Worm (Caenorhabditis elegans): ENCODE data around the gene Y10G11A.1.

- no peak for TF ChIP-seq dao-5 (tag; optimal IDR thresholded peaks at IDR 0.05)
- no peak for TF ChIP-seq him-1 (tag; optimal IDR thresholded peaks at IDR 0.05)
Measured at ce11 chrIV:16381933-16382591, 42.4 kb upstream of the Y10G11A.1 start, which contains the start of gene Y7A9D.1.
